Worm (Caenorhabditis elegans) whole organism, early embryonic: ENCODE measurements around the gene fbxb-79.
"Not testable (repeated sequence)": the region's sequence is repeated elsewhere in the genome, so short reads cannot be mapped to it uniquely, and the experiment has no call there.

Experiments
- B0310.2 ChIP-seq: sonication (generic microtip); optimal IDR thresholded peaks from 2 replicates; lab custom pipeline; 2016; ENCODE audit warnings: mild to moderate bottlenecking, missing genetic modification characterization, missing compliant biosample characterization
- F13C5.2 ChIP-seq: sonication (generic microtip); optimal IDR thresholded peaks from 2 replicates; lab custom pipeline; 2017; ENCODE audit warnings: mild to moderate bottlenecking, missing genetic modification characterization, inconsistent platforms, missing compliant biosample characterization
- aly-1 ChIP-seq: sonication (generic microtip); optimal IDR thresholded peaks from 2 replicates; lab custom pipeline; 2016; ENCODE audit warnings: missing genetic modification characterization, missing compliant biosample characterization
- ama-1 ChIP-seq: fragments of 150-350 bp; optimal IDR thresholded peaks from 2 replicates; lab custom pipeline; 2014
- ceh-13 ChIP-seq: fragments of 200-800 bp; sonication (Bioruptor generic); optimal IDR thresholded peaks from 2 replicates; lab custom pipeline; 2018; ENCODE audit warnings: mild to moderate bottlenecking, missing genetic modification characterization, missing compliant biosample characterization
- ceh-36 ChIP-seq: sonication (generic microtip); optimal IDR thresholded peaks from 2 replicates; lab custom pipeline; 2016; ENCODE audit warnings: missing genetic modification characterization, inconsistent platforms, missing compliant biosample characterization
- ets-7 ChIP-seq: sonication (generic microtip); optimal IDR thresholded peaks from 2 replicates; lab custom pipeline; 2016; ENCODE audit warnings: missing genotype, missing genetic modification characterization, missing compliant biosample characterization
- flt-1 ChIP-seq: fragments of 200-800 bp; sonication (Bioruptor generic); IDR thresholded peaks from 2 replicates; pipeline ENCODE4 v1.3.6; 2022; ENCODE audit warnings: missing genetic modification characterization, missing compliant biosample characterization
- hmbx-1 ChIP-seq: sonication (generic microtip); optimal IDR thresholded peaks from 2 replicates; lab custom pipeline; 2016; ENCODE audit warnings: mild to moderate bottlenecking, missing genetic modification characterization, missing compliant biosample characterization
- hmg-4 ChIP-seq: fragments of 200-800 bp; sonication (Bioruptor generic); optimal IDR thresholded peaks from 2 replicates; lab custom pipeline; 2018; ENCODE audit warnings: mild to moderate bottlenecking, missing genetic modification characterization, missing compliant biosample characterization
- hnd-1 ChIP-seq: sonication (generic microtip); optimal IDR thresholded peaks from 2 replicates; lab custom pipeline; 2016; ENCODE audit warnings: missing genetic modification characterization, missing compliant biosample characterization
- pes-1 ChIP-seq: fragments of 200-800 bp; sonication (Bioruptor generic); IDR thresholded peaks from 2 replicates; pipeline ENCODE4 v1.3.6; 2022; ENCODE audit warnings: missing genetic modification reagents, missing genetic modification characterization, missing compliant biosample characterization
- scrt-1 ChIP-seq: fragments of 200-800 bp; sonication (Bioruptor generic); IDR thresholded peaks from 2 replicates; pipeline ENCODE4 v1.3.6; 2022; ENCODE audit warnings: missing genetic modification characterization, missing compliant biosample characterization
- sea-1 ChIP-seq: fragments of 200-800 bp; sonication (Bioruptor generic); conservative IDR thresholded peaks from 2 replicates; pipeline ENCODE4 v1.3.6; 2022; ENCODE audit warnings: missing genetic modification characterization, missing compliant biosample characterization
- tbx-11 ChIP-seq: fragments of 200-800 bp; sonication (Bioruptor generic); IDR thresholded peaks from 2 replicates; pipeline ENCODE4 v1.3.6; 2022; ENCODE audit warnings: missing genetic modification characterization, missing compliant biosample characterization
- tbx-37 ChIP-seq: fragments of 200-800 bp; sonication (Bioruptor generic); conservative IDR thresholded peaks from 2 replicates; pipeline ENCODE4 v1.3.6; 2022; ENCODE audit warnings: missing genetic modification reagents, missing genetic modification characterization, missing compliant biosample characterization
- tra-4 ChIP-seq: sonication (generic microtip); optimal IDR thresholded peaks from 2 replicates; lab custom pipeline; 2017; ENCODE audit warnings: missing genetic modification characterization, missing compliant biosample characterization

The fbxb-79 gene

DNA sequence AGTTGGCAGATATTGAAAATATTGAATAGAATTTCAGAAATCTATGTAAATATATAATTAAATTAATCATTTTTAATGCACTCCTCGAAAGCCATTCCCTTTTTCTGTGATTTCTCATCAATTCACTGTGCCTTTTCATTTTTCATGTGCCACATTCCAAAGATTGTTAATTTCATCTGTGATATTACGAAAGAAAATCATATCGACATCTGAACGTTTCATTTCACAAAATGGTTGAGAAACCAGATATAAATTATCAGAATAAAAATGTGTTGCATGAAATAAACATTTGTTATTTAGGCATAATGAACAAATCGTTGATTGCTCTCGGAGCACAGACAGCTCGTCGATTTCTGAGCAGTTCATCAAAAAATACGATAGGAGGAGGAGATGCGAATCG lies 5.3 kb downstream of the fbxb-79 start, which contains the start of gene nuaf-3:
Gene nuaf-3 (plus strand): TSS at position 301 of the 400 bp plus-strand sequence.
- no peak for TF ChIP-seq scrt-1 (GFP tag; lab: Robert Waterston, UW)

DNA sequence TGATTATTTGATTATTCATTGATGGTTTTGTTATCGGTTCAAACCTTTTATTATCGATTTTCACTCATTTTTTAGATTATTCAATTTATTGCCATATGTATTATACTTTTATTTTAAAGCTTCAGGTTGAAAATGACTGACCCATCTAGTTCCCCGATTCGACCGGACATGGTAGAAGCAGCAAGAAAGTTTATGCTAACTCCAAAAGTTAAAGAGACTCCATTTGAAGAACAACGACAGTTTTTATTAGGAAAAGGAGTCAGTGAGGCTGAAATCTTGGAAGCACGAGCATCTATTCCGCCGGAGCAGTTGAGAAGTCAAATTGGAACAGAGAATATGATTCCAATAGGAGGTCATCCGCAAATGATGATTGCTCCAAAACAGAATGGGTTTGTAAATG lies 6.3 kb downstream of the fbxb-79 start, which contains the start of gene prx-14:
Gene prx-14 (plus strand): TSS at position 120 of the 400 bp plus-strand sequence.
- TF ChIP-seq B0310.2: no peak
- no peak for TF ChIP-seq ceh-13 (GFP tag; lab: Kevin White, UChicago)
- no peak for TF ChIP-seq F13C5.2 (tag; lab: Kevin White, UChicago)
- TF ChIP-seq ceh-36: no peak
- TF ChIP-seq flt-1 (GFP tag; lab: Robert Waterston, UW): no peak
- no peak for TF ChIP-seq tbx-11 (GFP tag; lab: Robert Waterston, UW)
- TF ChIP-seq ets-7 (tag; lab: Kevin White, UChicago): no peak
- TF ChIP-seq hmg-4 (GFP tag; lab: Kevin White, UChicago): no peak
- TF ChIP-seq hmbx-1: no peak
- no peak for TF ChIP-seq hnd-1 (tag; lab: Kevin White, UChicago)
- no peak for TF ChIP-seq tbx-37 (GFP tag; lab: Robert Waterston, UW)
- no peak for TF ChIP-seq ama-1 (lab: Kevin White, UChicago)
- no peak for TF ChIP-seq tra-4 (tag; lab: Kevin White, UChicago)
- no peak for TF ChIP-seq scrt-1 (GFP tag; lab: Robert Waterston, UW)

DNA sequence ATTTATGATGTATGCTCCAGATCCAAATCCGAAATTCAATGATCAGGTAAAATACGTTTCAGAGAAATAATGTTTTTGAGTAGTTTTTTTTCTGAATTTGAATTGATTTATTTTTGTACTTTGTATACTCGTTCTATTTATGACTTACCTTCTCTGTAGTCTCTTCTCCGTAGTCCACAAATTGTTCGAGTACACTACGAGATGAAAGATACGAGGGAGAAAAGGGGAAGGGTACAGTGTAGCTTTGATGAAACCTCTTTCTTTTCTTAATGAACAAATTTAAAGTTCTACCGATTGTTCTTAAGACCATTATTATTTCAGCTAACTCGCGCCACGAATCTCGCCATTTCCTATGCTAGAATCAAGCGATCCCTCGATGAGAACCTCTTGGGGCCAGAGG lies 9.2 kb downstream of the fbxb-79 start:
- TF ChIP-seq tra-4 (tag; lab: Kevin White, UChicago) (no peak), tbx-37 (GFP tag; lab: Robert Waterston, UW) (no peak)

DNA sequence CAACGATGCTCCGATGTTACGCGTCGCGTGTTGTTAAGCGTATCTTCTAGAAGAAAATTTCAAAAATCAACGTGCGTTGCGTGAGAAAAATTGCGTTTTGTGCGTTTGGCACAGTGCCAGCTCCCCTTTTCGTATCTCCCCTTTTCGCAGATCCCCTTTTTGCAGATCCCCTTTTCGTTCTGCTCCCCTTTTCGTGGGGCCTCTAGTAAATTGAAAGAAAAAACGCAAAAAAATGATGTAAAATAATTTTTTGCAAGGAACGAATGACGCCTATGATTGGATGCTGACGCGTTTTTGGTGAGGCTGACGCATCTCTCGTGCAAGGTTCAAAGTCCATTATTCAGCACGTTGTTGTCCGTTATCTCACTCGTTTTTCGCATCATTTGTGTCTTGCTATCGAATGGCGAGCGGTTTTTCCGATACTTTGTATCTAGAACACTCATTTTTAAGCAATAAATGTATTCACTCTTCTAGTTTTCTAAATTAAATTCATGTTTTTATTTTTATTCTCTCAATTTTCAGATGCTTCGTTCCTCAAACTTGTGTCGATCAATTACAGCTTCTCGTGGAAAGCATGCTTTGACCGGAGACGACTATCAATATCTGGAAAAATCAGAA lies 10.1 kb downstream of the fbxb-79 start, which contains the start of gene cpt-2:
Gene cpt-2 (plus strand): TSS at position 523 of the 618 bp plus-strand sequence.
- TF ChIP-seq aly-1 (tag; lab: Kevin White, UChicago); hnd-1 (tag; lab: Kevin White, UChicago); scrt-1 (GFP tag; lab: Robert Waterston, UW): not testable (repeated sequence)

DNA sequence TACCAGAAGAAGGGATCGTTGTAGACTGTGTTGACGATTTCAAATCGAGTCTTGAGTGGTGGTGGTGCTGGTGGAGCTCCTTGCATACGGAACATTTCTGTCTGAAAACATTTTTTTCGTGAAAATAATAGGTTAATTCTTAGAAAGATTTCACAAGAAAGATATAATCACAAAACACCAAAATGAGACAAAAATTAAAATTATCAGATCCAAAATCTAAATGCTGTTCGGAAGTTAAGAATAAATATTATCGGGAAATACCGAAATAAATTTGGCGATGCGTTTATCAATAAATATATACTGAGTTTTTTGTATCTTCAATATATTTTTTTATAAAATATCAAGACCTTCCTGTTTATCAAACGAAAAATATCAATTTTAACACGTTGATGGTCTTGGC lies 10.8 kb downstream of the fbxb-79 start, which contains the start of gene C08F8.9:
Gene C08F8.9 (minus strand): TSS at position 101 of the 400 bp plus-strand sequence.
- TF ChIP-seq ama-1 (lab: Kevin White, UChicago) (no peak), scrt-1 (GFP tag; lab: Robert Waterston, UW) (no peak), hmbx-1 (no peak), B0310.2 (no peak), ets-7 (tag; lab: Kevin White, UChicago) (no peak), ceh-36 (no peak), hnd-1 (tag; lab: Kevin White, UChicago) (no peak), ceh-13 (GFP tag; lab: Kevin White, UChicago) (no peak), F13C5.2 (tag; lab: Kevin White, UChicago) (no peak), aly-1 (tag; lab: Kevin White, UChicago) (no peak), pes-1 (GFP tag; lab: Robert Waterston, UW) (no peak), flt-1 (GFP tag; lab: Robert Waterston, UW) (no peak), tbx-11 (GFP tag; lab: Robert Waterston, UW) (no peak), hmg-4 (GFP tag; lab: Kevin White, UChicago) (no peak), tbx-37 (GFP tag; lab: Robert Waterston, UW) (no peak), sea-1 (GFP tag; lab: Robert Waterston, UW) (no peak), tra-4 (tag; lab: Kevin White, UChicago) (no peak)

DNA sequence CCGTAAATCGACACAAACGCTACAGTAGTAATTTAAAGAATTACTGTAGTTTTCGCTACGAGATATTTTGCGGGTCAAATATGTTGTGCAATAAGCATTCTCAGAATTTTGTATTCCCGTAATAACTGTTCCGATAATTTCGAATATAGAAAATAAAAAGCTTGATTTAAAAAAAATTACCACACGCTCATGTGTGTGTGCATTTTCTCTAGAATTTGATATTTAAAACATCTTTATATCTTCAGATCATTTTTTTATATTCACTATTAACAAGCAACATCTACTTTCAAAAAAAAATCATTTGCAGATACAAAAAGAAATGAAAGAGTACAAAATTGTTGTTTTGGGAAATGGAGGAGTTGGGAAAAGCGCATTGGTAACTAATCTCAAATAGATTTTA lies 12.3 kb downstream of the fbxb-79 start, which contains the start of gene rap-3:
Gene rap-3 (plus strand): TSS at position 301 of the 400 bp plus-strand sequence.
- TF ChIP-seq hnd-1 (tag; lab: Kevin White, UChicago): no peak
- TF ChIP-seq ceh-36: no peak
- no peak for TF ChIP-seq scrt-1 (GFP tag; lab: Robert Waterston, UW)
- TF ChIP-seq pes-1 (GFP tag; lab: Robert Waterston, UW): no peak
- TF ChIP-seq tbx-11 (GFP tag; lab: Robert Waterston, UW): no peak
- TF ChIP-seq ceh-13 (GFP tag; lab: Kevin White, UChicago): no peak
- no peak for TF ChIP-seq flt-1 (GFP tag; lab: Robert Waterston, UW)
- TF ChIP-seq ama-1 (lab: Kevin White, UChicago): no peak
- no peak for TF ChIP-seq tbx-37 (GFP tag; lab: Robert Waterston, UW)
- TF ChIP-seq hmbx-1: no peak
- no peak for TF ChIP-seq tra-4 (tag; lab: Kevin White, UChicago)
- no peak for TF ChIP-seq aly-1 (tag; lab: Kevin White, UChicago)
- TF ChIP-seq B0310.2: no peak
- no peak for TF ChIP-seq F13C5.2 (tag; lab: Kevin White, UChicago)
- TF ChIP-seq ets-7 (tag; lab: Kevin White, UChicago): no peak

DNA sequence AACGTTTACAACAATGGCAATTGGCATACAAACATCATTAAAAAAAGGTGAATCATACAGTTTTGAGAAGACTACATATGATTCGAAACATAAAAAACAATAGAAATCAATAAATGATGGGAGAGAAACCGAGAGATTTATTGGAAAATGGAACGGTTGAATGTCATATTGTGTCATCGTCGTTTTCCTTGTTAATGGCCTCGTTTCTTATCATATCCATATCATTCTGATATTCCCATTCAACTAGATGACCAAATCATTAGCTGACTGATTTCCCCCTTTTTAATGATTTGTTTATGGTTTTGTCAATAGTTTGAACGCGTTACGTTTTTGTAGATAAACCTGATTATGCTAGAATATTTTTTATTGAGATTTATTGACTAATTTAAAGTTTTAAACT lies 14.5 kb downstream of the fbxb-79 start:
- TF ChIP-seq aly-1 (tag; lab: Kevin White, UChicago) (no peak), ama-1 (lab: Kevin White, UChicago) (no peak), hnd-1 (tag; lab: Kevin White, UChicago) (no peak), scrt-1 (GFP tag; lab: Robert Waterston, UW) (no peak), tbx-37 (GFP tag; lab: Robert Waterston, UW) (no peak), hmbx-1 (no peak)

DNA sequence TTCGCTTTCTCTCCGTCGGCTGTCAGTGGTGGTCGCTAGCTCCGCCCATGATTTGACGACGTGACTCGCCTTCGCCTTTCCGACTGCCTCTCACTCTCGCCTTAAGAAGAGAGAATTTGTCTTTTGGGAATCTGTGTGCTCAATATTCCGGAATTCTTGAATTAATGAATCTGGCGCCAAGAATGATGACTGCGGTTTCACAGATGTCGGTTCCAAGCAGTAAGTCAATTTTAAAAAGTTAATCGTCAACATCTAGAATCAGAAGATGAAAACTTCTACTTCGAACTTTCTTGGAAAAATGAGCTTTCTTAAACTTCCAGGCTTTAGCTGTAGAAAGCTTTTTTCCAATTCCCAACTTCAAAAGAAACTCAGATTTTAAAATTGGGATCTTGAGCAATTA lies 19.7 kb downstream of the fbxb-79 start, which contains the start of gene nhr-67:
Gene nhr-67 (plus strand): TSS at position 97 of the 400 bp plus-strand sequence.
- TF ChIP-seq ets-7 (tag; lab: Kevin White, UChicago): no peak
- no peak for TF ChIP-seq F13C5.2 (tag; lab: Kevin White, UChicago)
- TF ChIP-seq tbx-37 (GFP tag; lab: Robert Waterston, UW): no peak
- TF ChIP-seq ceh-13 (GFP tag; lab: Kevin White, UChicago): no peak
- no peak for TF ChIP-seq flt-1 (GFP tag; lab: Robert Waterston, UW)
- no peak for TF ChIP-seq hnd-1 (tag; lab: Kevin White, UChicago)
- TF ChIP-seq hmg-4 (GFP tag; lab: Kevin White, UChicago): no peak
- TF ChIP-seq hmbx-1: no peak
- no peak for TF ChIP-seq scrt-1 (GFP tag; lab: Robert Waterston, UW)
- TF ChIP-seq tbx-11 (GFP tag; lab: Robert Waterston, UW): no peak
- TF ChIP-seq sea-1 (GFP tag; lab: Robert Waterston, UW): no peak
- TF ChIP-seq ama-1 (lab: Kevin White, UChicago): no peak
- TF ChIP-seq aly-1 (tag; lab: Kevin White, UChicago): no peak
- no peak for TF ChIP-seq pes-1 (GFP tag; lab: Robert Waterston, UW)
- TF ChIP-seq tra-4 (tag; lab: Kevin White, UChicago): no peak
